Worm (Caenorhabditis elegans): ENCODE measurements around the gene wdr-5.1.

DNA sequence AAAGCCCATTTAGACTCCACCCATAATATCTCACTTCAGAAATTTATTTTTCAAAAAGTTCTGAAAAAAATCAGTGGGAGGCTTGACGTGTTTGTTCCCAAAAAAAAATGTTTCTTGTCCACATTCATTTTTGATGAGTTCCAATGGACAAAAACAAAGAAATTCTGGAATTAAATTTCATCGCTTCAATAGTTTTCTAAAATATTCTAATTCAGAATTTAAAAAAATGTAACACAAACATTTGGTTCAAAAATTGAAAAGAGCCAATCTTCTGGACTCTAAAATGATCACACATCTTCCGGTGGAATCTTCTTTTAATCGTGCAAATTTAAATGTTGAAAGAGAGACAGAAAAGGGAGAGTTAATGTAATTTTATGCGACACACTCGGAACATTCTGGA is 12.6 kb upstream of the wdr-5.1 start:
- TF ChIP-seq hmg-4 (GFP tag; optimal IDR thresholded peaks at IDR 0.05) = no peak
- no peak for TF ChIP-seq tbx-37 (GFP tag; conservative IDR thresholded peaks at IDR 0.05)
- TF ChIP-seq pes-1 (GFP tag; IDR thresholded peaks at IDR 0.05) = no peak
- no peak for TF ChIP-seq sea-1 (GFP tag; conservative IDR thresholded peaks at IDR 0.05)
- no peak for TF ChIP-seq ama-1 (optimal IDR thresholded peaks at IDR 0.05)
